Worm (Caenorhabditis elegans) whole organism, L3 larva: ENCODE results near the gene F26D11.12.

Experiments
- ceh-9 ChIP-seq: sonication (generic microtip); optimal IDR thresholded peaks from 2 replicates; lab custom pipeline; 2018; ENCODE audit warnings: missing biosample characterization, missing genetic modification characterization
- elt-1 ChIP-seq: fragments of 150-350 bp; optimal IDR thresholded peaks from 2 replicates; lab custom pipeline; 2014; ENCODE audit warnings: missing biosample characterization, missing genetic modification characterization
- elt-2 ChIP-seq: sonication (generic microtip); optimal IDR thresholded peaks from 2 replicates; lab custom pipeline; 2016; ENCODE audit warnings: missing genetic modification reagents, mild to moderate bottlenecking, missing genetic modification characterization, missing compliant biosample characterization
- eor-1 ChIP-seq, 2 experiments: fragments of 150-350 bp; optimal IDR thresholded peaks; 2 replicates each; lab custom pipeline; 2014 to 2018; ENCODE audit warnings: missing biosample characterization in 2 of 2, missing genetic modification characterization in 2 of 2
- fkh-10 ChIP-seq: sonication (generic microtip); optimal IDR thresholded peaks from 2 replicates; lab custom pipeline; 2017; ENCODE audit warnings: missing biosample characterization, missing genetic modification reagents, missing genetic modification characterization
- fos-1 ChIP-seq: fragments of 150-350 bp; optimal IDR thresholded peaks from 2 replicates; lab custom pipeline; 2014; ENCODE audit warnings: missing biosample characterization, missing genetic modification characterization
- hmg-11 ChIP-seq: sonication (generic microtip); optimal IDR thresholded peaks from 2 replicates; lab custom pipeline; 2016; ENCODE audit warnings: missing genetic modification characterization, missing compliant biosample characterization
- lin-15B ChIP-seq: fragments of 150-350 bp; optimal IDR thresholded peaks from 2 replicates; lab custom pipeline; 2014; ENCODE audit warnings: missing biosample characterization, missing genetic modification characterization
- lin-39 ChIP-seq: fragments of 150-350 bp; optimal IDR thresholded peaks from 2 replicates; lab custom pipeline; 2018; ENCODE audit warnings: missing biosample characterization, missing genetic modification reagents, missing genetic modification characterization
- nfya-1 ChIP-seq: sonication (generic microtip); optimal IDR thresholded peaks from 2 replicates; lab custom pipeline; 2017; ENCODE audit warnings: missing genetic modification characterization, mild to moderate bottlenecking, missing compliant biosample characterization, antibody characterized with exemption, moderate library complexity; ENCODE audit not compliant: insufficient read depth
- nhr-12 ChIP-seq: fragments of 150-350 bp; optimal IDR thresholded peaks from 2 replicates; lab custom pipeline; 2014; ENCODE audit warnings: missing biosample characterization, missing genetic modification characterization
- nhr-25 ChIP-seq: sonication (generic microtip); optimal IDR thresholded peaks from 2 replicates; lab custom pipeline; 2017; ENCODE audit warnings: missing biosample characterization, missing genetic modification characterization
- nhr-28 ChIP-seq: fragments of 150-350 bp; optimal IDR thresholded peaks from 2 replicates; lab custom pipeline; 2014; ENCODE audit warnings: missing biosample characterization, missing genetic modification characterization
- pqm-1 ChIP-seq: fragments of 150-350 bp; optimal IDR thresholded peaks from 2 replicates; lab custom pipeline; 2017; ENCODE audit warnings: missing biosample characterization, missing genetic modification characterization, inconsistent platforms

DNA sequence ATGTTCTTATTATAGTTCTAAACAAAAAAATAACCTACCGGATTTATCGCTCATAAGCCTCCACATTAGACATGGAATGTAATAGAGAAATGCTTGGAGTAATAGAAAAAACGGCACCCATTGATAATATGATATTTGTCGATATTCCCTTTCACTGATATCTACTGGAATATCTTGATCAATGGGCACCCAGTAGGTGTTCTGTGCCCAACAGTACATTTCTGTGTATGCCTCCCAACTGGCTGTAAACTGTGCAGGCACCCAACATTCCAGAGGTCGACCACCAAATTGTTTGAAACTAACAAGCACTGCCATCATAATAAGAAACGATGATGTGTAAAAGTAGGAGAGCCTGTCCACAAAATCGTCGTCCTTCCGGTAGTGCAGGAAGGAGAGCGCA is 9.3 kb upstream of the F26D11.12 start:
- TF ChIP-seq fkh-10 (GFP tag; lab: Kevin White, UChicago) (no peak), elt-1 (tag; lab: Kevin White, UChicago) (no peak), fos-1 (tag; lab: Kevin White, UChicago) (no peak), ceh-9 (no peak), nhr-12 (tag; lab: Kevin White, UChicago) (no peak), nhr-28 (no peak), hmg-11 (tag; lab: Kevin White, UChicago) (no peak), nhr-25 (tag; lab: Kevin White, UChicago) (no peak), lin-39 (tag; lab: Kevin White, UChicago) (no peak), nfya-1 (tag; lab: Kevin White, UChicago) (no peak), lin-15B (tag; lab: Kevin White, UChicago) (no peak), eor-1 (tag; optimal IDR thresholded peaks at IDR 0.05; lab: Kevin White, UChicago) (no peak), pqm-1 (tag; lab: Kevin White, UChicago) (no peak), elt-2 (tag; lab: Kevin White, UChicago) (no peak)
